Worm (Caenorhabditis elegans): ENCODE results near the gene ztf-13.

DNA sequence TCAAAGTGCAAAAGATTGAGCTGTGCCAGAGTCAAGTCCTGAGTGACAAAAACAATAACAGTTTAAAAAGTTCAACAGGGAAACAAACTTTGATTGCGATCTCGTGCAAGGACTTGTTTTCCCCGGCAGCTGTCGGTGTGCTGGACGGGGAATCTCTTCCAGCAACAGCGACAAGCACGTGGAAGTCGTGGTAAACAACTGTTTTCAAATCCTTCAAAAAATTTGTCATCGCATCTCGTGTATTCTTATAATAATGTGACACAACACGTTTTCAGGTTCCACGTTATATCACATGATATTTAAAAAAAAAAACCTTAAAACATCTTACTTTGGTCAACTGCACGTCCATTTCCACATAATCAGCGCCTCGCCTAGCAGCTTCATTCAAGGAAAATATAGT is 6.6 kb upstream of the ztf-13 start:
- TF ChIP-seq unc-62 (GFP tag; optimal IDR thresholded peaks at IDR 0.05) (no peak), egl-18 (GFP tag; IDR thresholded peaks at IDR 0.05) (no peak), bed-1 (GFP tag; IDR thresholded peaks at IDR 0.05) (no peak), attf-3 (GFP tag; conservative IDR thresholded peaks at IDR 0.05) (no peak), pha-4 (tag; optimal IDR thresholded peaks at IDR 0.05) (no peak), T26A5.8 (tag; optimal IDR thresholded peaks at IDR 0.05) (no peak), let-526 (GFP tag; IDR thresholded peaks at IDR 0.05) (no peak), B0261.1 (tag; optimal IDR thresholded peaks at IDR 0.05) (no peak), bed-2 (GFP tag; IDR thresholded peaks at IDR 0.05) (no peak), F33H1.4 (GFP tag; IDR thresholded peaks at IDR 0.05) (no peak), snpc-3.4 (tag; optimal IDR thresholded peaks at IDR 0.05) (no peak), aptf-2 (GFP tag; conservative IDR thresholded peaks at IDR 0.05) (no peak), cebp-2 (GFP tag; IDR thresholded peaks at IDR 0.05) (no peak)
